Fruit fly (Drosophila melanogaster): ENCODE results near the gene GCC185.

GCC185 gene

dm6 chr3R:12016828-12017280, 6.3 kb downstream of the GCC185 start, which contains the start of the genes DCAF12 and Spt3 (continued):
- TF ChIP-seq GATAe (GFP tag; conservative IDR thresholded peaks at IDR 0.05) (no peak), HmgZ (tag; optimal IDR thresholded peaks at IDR 0.05) (no peak), onecut (GFP tag; IDR thresholded peaks at IDR 0.05) (no peak), pb (GFP tag; optimal IDR thresholded peaks at IDR 0.05) (no peak), Antp (GFP tag; optimal IDR thresholded peaks at IDR 0.05) (no peak), E2f2 (GFP tag; IDR thresholded peaks at IDR 0.05) (no peak), CG9215 (GFP tag; IDR thresholded peaks at IDR 0.05) (peak; percentile 69), jumu (GFP tag; optimal IDR thresholded peaks at IDR 0.05) (no peak), unpg (GFP tag; optimal IDR thresholded peaks at IDR 0.05) (no peak), knrl (GFP tag; IDR thresholded peaks at IDR 0.05; ENCODE audit: partially characterized antibody) (peak; percentile 99), CG15514 (GFP tag; optimal IDR thresholded peaks at IDR 0.05) (peak; percentile 99), her (GFP tag; optimal IDR thresholded peaks at IDR 0.05) (no peak), fru (optimal IDR thresholded peaks at IDR 0.05) (no peak), CG7839 (tag; optimal IDR thresholded peaks at IDR 0.05) (no peak), grau (tag; optimal IDR thresholded peaks at IDR 0.05) (peak; percentile 79), Dek (tag; optimal IDR thresholded peaks at IDR 0.05) (peak; percentile 55), CG7987 (GFP tag; optimal IDR thresholded peaks at IDR 0.05) (no peak), Dll (GFP tag; IDR thresholded peaks at IDR 0.05; ENCODE audit: partially characterized antibody) (peak; percentile 98), CG17359 (tag; optimal IDR thresholded peaks at IDR 0.05) (no peak), esg (GFP tag; conservative IDR thresholded peaks at IDR 0.05) (no peak), CG11723 (GFP tag; optimal IDR thresholded peaks at IDR 0.05) (no peak), pzg (GFP tag; optimal IDR thresholded peaks at IDR 0.05) (peak; percentile 37), zfh1 (GFP tag; IDR thresholded peaks at IDR 0.05) (peak; percentile 62; the same call in 1 of the 3 replicates), CG2889 (GFP tag; IDR thresholded peaks at IDR 0.05) (no peak), Drgx (GFP tag; IDR thresholded peaks at IDR 0.05) (no peak), dati (GFP tag; IDR thresholded peaks at IDR 0.05) (no peak), B-H1 (GFP tag; IDR thresholded peaks at IDR 0.05) (no peak; the same call in 2 of the 3 replicates), ap (GFP tag; IDR thresholded peaks at IDR 0.05) (no peak), so (GFP tag; IDR thresholded peaks at IDR 0.05) (no peak), danr (GFP tag; IDR thresholded peaks at IDR 0.05) (no peak), CG14014 (GFP tag; IDR thresholded peaks at IDR 0.05) (no peak), Asciz (GFP tag; optimal IDR thresholded peaks at IDR 0.05) (no peak), Stat92E (GFP tag; optimal IDR thresholded peaks at IDR 0.05) (peak in 1 of 3 experiments; percentile 3), CG11504 (tag; optimal IDR thresholded peaks at IDR 0.05) (peak; percentile 71), CG34224 (GFP tag; IDR thresholded peaks at IDR 0.05; ENCODE audit: partially characterized antibody) (peak; percentile 76), Hmx (GFP tag; optimal IDR thresholded peaks at IDR 0.05) (no peak), HLH4C (GFP tag; IDR thresholded peaks at IDR 0.05; ENCODE audit: partially characterized antibody) (peak; percentile 93), btn (GFP tag; optimal IDR thresholded peaks at IDR 0.05) (no peak), usp (GFP tag; optimal IDR thresholded peaks at IDR 0.05) (no peak), Dad (GFP tag; optimal IDR thresholded peaks at IDR 0.05) (no peak), CG11093 (GFP tag; IDR thresholded peaks at IDR 0.05) (no peak; the same call in 2 of the 3 replicates), tx (GFP tag; optimal IDR thresholded peaks at IDR 0.05) (no peak), Ada2b (GFP tag; IDR thresholded peaks at IDR 0.05) (no peak), vnd (GFP tag; IDR thresholded peaks at IDR 0.05; ENCODE audit: partially characterized antibody) (peak; percentile 96), CG3407 (GFP tag; optimal IDR thresholded peaks at IDR 0.05) (no peak), CG3281 (GFP tag; optimal IDR thresholded peaks at IDR 0.05) (peak; percentile 63), CG7556 (GFP tag; optimal IDR thresholded peaks at IDR 0.05) (no peak), CG10654 (GFP tag; optimal IDR thresholded peaks at IDR 0.05) (peak; percentile 40), pita (GFP tag; optimal IDR thresholded peaks at IDR 0.05) (no peak), Fer2 (tag; optimal IDR thresholded peaks at IDR 0.05) (peak; percentile 27), CG2678 (tag; optimal IDR thresholded peaks at IDR 0.05) (no peak)

Measured in whole organism, embryonic.